Worm (Caenorhabditis elegans): ENCODE results near the gene Y116A8C.19.

DNA sequence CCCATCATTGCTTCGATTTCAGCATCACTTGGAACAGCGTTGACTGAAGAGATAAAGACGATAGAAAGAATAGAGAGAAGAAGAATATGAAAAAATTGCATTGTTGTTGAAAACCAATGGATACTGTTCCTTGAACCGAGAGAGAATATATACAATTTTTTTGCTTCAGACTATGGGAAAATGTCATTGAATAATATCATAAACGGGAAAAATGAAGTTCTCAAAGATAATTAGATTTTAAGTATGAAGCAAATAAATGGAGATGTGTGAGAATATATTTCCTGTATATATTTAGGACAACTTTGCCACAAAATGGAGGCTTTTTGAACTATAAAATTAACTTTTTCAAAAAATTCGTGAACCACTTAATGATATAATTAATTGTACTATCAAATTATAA is 18.6 kb upstream of the Y116A8C.19 start, which contains the start of gene Y116A8C.44:
- no peak for TF ChIP-seq elt-1 (tag; optimal IDR thresholded peaks at IDR 0.05; ENCODE audit: borderline replicate concordance, insufficient read depth)
- no peak for TF ChIP-seq nhr-2 (tag; optimal IDR thresholded peaks at IDR 0.05)
- no peak for TF ChIP-seq flh-1 (GFP tag; optimal IDR thresholded peaks at IDR 0.05)
- no peak for TF ChIP-seq lin-13 (tag; optimal IDR thresholded peaks at IDR 0.05)
- no peak for TF ChIP-seq nhr-28 (tag; optimal IDR thresholded peaks at IDR 0.05)
- no peak for TF ChIP-seq unc-62 (GFP tag; optimal IDR thresholded peaks at IDR 0.05)
- TF ChIP-seq nhr-12 (tag; optimal IDR thresholded peaks at IDR 0.05), result no peak
- no peak for TF ChIP-seq pha-4 (tag; optimal IDR thresholded peaks at IDR 0.05)
- no peak for TF ChIP-seq zip-8 (tag; optimal IDR thresholded peaks at IDR 0.05)
- TF ChIP-seq nhr-237 (tag; optimal IDR thresholded peaks at IDR 0.05), result no peak
- no peak for TF ChIP-seq snpc-4 (tag; optimal IDR thresholded peaks at IDR 0.05)
- TF ChIP-seq hlh-1 (tag; optimal IDR thresholded peaks at IDR 0.05), result no peak

Data from whole organism, mixed stage, embryonic.